Worm (Caenorhabditis elegans): ENCODE results near the gene srj-13.

srj-13 gene

ce11 chrV:7364059-7364458 lies 38.4 kb upstream of the srj-13 start, which contains the start of gene cyp-35A2:
Gene cyp-35A2, minus strand, starts transcription at chrV:7364182.
- TF ChIP-seq ceh-39 (tag; optimal IDR thresholded peaks at IDR 0.05) (no peak), ces-1 (GFP tag; optimal IDR thresholded peaks at IDR 0.05) (no peak), flh-1 (GFP tag; optimal IDR thresholded peaks at IDR 0.05) (no peak), cnd-1 (tag; optimal IDR thresholded peaks at IDR 0.05) (no peak), unc-39 (tag; optimal IDR thresholded peaks at IDR 0.05) (no peak), nhr-76 (tag; optimal IDR thresholded peaks at IDR 0.05) (no peak), drap-1 (GFP tag; optimal IDR thresholded peaks at IDR 0.05) (no peak), elt-1 (tag; optimal IDR thresholded peaks at IDR 0.05; ENCODE audit: borderline replicate concordance, insufficient read depth) (no peak), hlh-1 (tag; optimal IDR thresholded peaks at IDR 0.05) (no peak), unc-62 (GFP tag; optimal IDR thresholded peaks at IDR 0.05) (no peak), unc-120 (tag; optimal IDR thresholded peaks at IDR 0.05; ENCODE audit: poor library complexity, severe bottlenecking) (no peak), snpc-4 (tag; optimal IDR thresholded peaks at IDR 0.05) (no peak), mls-2 (tag; optimal IDR thresholded peaks at IDR 0.05) (no peak)

ce11 chrV:7364951-7365350 lies 37.5 kb upstream of the srj-13 start, which contains the start of gene exc-13:
Gene exc-13, plus strand, starts transcription at chrV:7365251.
- TF ChIP-seq cnd-1 (tag; optimal IDR thresholded peaks at IDR 0.05) (no peak), nhr-237 (tag; optimal IDR thresholded peaks at IDR 0.05) (no peak), ces-1 (GFP tag; optimal IDR thresholded peaks at IDR 0.05) (no peak), sptf-1 (tag; optimal IDR thresholded peaks at IDR 0.05) (no peak), unc-39 (tag; optimal IDR thresholded peaks at IDR 0.05) (no peak), sem-2 (GFP tag; optimal IDR thresholded peaks at IDR 0.05) (no peak), elt-3 (tag; optimal IDR thresholded peaks at IDR 0.05) (no peak), hlh-1 (tag; optimal IDR thresholded peaks at IDR 0.05) (no peak)

ce11 chrV:7369578-7369977 lies 32.9 kb upstream of the srj-13 start, which contains the start of gene srj-14:
Gene srj-14, plus strand, starts transcription at chrV:7369708.
- TF ChIP-seq hlh-1 (tag; optimal IDR thresholded peaks at IDR 0.05): no peak
- no peak for TF ChIP-seq drap-1 (GFP tag; optimal IDR thresholded peaks at IDR 0.05)
- TF ChIP-seq unc-62 (GFP tag; optimal IDR thresholded peaks at IDR 0.05): no peak
- no peak for TF ChIP-seq flh-1 (GFP tag; optimal IDR thresholded peaks at IDR 0.05)
- no peak for TF ChIP-seq mab-5 (tag; optimal IDR thresholded peaks at IDR 0.05)
- no peak for TF ChIP-seq sptf-1 (tag; optimal IDR thresholded peaks at IDR 0.05)
- TF ChIP-seq lin-13 (tag; optimal IDR thresholded peaks at IDR 0.05): no peak
- TF ChIP-seq unc-39 (tag; optimal IDR thresholded peaks at IDR 0.05): no peak
- no peak for TF ChIP-seq ceh-39 (tag; optimal IDR thresholded peaks at IDR 0.05)
- no peak for TF ChIP-seq ceh-43 (GFP tag; optimal IDR thresholded peaks at IDR 0.05)
- no peak for TF ChIP-seq blmp-1 (tag; optimal IDR thresholded peaks at IDR 0.05)
- TF ChIP-seq snpc-4 (tag; optimal IDR thresholded peaks at IDR 0.05): no peak
- no peak for TF ChIP-seq nhr-28 (tag; optimal IDR thresholded peaks at IDR 0.05)
- no peak for TF ChIP-seq nhr-2 (tag; optimal IDR thresholded peaks at IDR 0.05)
- TF ChIP-seq nhr-237 (tag; optimal IDR thresholded peaks at IDR 0.05): no peak
- no peak for TF ChIP-seq nhr-12 (tag; optimal IDR thresholded peaks at IDR 0.05)

- no peak for TF ChIP-seq ceh-39 (tag; optimal IDR thresholded peaks at IDR 0.05)
- no peak for TF ChIP-seq unc-39 (tag; optimal IDR thresholded peaks at IDR 0.05)
- TF ChIP-seq nhr-2 (tag; optimal IDR thresholded peaks at IDR 0.05): no peak
- no peak for TF ChIP-seq nhr-12 (tag; optimal IDR thresholded peaks at IDR 0.05)
- no peak for TF ChIP-seq tbx-8 (GFP tag; optimal IDR thresholded peaks at IDR 0.05)
- no peak for TF ChIP-seq ceh-83 (GFP tag; optimal IDR thresholded peaks at IDR 0.05)
- no peak for TF ChIP-seq pha-4 (tag; optimal IDR thresholded peaks at IDR 0.05)
- no peak for TF ChIP-seq sptf-1 (tag; optimal IDR thresholded peaks at IDR 0.05)
- TF ChIP-seq ztf-11 (tag; optimal IDR thresholded peaks at IDR 0.05): no peak
- TF ChIP-seq elt-1 (tag; optimal IDR thresholded peaks at IDR 0.05; ENCODE audit: borderline replicate concordance, insufficient read depth): no peak
- no peak for TF ChIP-seq mls-2 (tag; optimal IDR thresholded peaks at IDR 0.05)
- TF ChIP-seq lsy-2 (tag; optimal IDR thresholded peaks at IDR 0.05): no peak
- no peak for TF ChIP-seq elt-3 (tag; optimal IDR thresholded peaks at IDR 0.05)
- TF ChIP-seq flh-1 (GFP tag; optimal IDR thresholded peaks at IDR 0.05): no peak
- TF ChIP-seq nhr-76 (tag; optimal IDR thresholded peaks at IDR 0.05): no peak
- TF ChIP-seq ham-2 (GFP tag; optimal IDR thresholded peaks at IDR 0.05): no peak
Measured at ce11 chrV:7374090-7374489, 28.4 kb upstream of the srj-13 start, which contains the start of gene srx-56. Gene srx-56, plus strand, starts transcription at chrV:7374390.

- TF ChIP-seq snpc-4 (tag; optimal IDR thresholded peaks at IDR 0.05) (no peak), pha-4 (tag; optimal IDR thresholded peaks at IDR 0.05) (no peak), mep-1 (tag; optimal IDR thresholded peaks at IDR 0.05) (no peak), tbx-8 (GFP tag; optimal IDR thresholded peaks at IDR 0.05) (no peak), sem-2 (GFP tag; optimal IDR thresholded peaks at IDR 0.05) (no peak), nhr-12 (tag; optimal IDR thresholded peaks at IDR 0.05) (no peak), ceh-39 (tag; optimal IDR thresholded peaks at IDR 0.05) (no peak), zip-8 (tag; optimal IDR thresholded peaks at IDR 0.05) (no peak), nhr-76 (tag; optimal IDR thresholded peaks at IDR 0.05) (no peak), unc-62 (GFP tag; optimal IDR thresholded peaks at IDR 0.05) (no peak), bed-3 (GFP tag; optimal IDR thresholded peaks at IDR 0.05) (no peak), ceh-83 (GFP tag; optimal IDR thresholded peaks at IDR 0.05) (no peak), ceh-43 (GFP tag; optimal IDR thresholded peaks at IDR 0.05) (no peak), mab-5 (tag; optimal IDR thresholded peaks at IDR 0.05) (no peak)
Measured at ce11 chrV:7379384-7379783, 23.1 kb upstream of the srj-13 start, which contains the start of gene srsx-24. Gene srsx-24, minus strand, starts transcription at chrV:7379484.
